Fruit fly (Drosophila melanogaster): ENCODE measurements around the gene osa.

dm6 chr3R:17708778-17709476, 9.2 kb downstream of the osa start:
- no peak for TF ChIP-seq toe (GFP tag; optimal IDR thresholded peaks at IDR 0.05)
- no peak for TF ChIP-seq bab1 (GFP tag; optimal IDR thresholded peaks at IDR 0.05)
- no peak for TF ChIP-seq cic (GFP tag; optimal IDR thresholded peaks at IDR 0.05)
- no peak for TF ChIP-seq tj (GFP tag; optimal IDR thresholded peaks at IDR 0.05)
- no peak for TF ChIP-seq cnc (optimal IDR thresholded peaks at IDR 0.05)
- no peak for TF ChIP-seq CG14711 (tag; optimal IDR thresholded peaks at IDR 0.05)
- no peak for TF ChIP-seq kay (GFP tag; ENCODE audit: borderline replicate concordance)
- no peak for TF ChIP-seq CG7045 (GFP tag; optimal IDR thresholded peaks at IDR 0.05)

Data from whole organism, adult.